1 worm cellular context compared by ENCODE assay signal in genomic region chrIV:7800338-7800737, ce11.
TF ChIP-seq lines count a peak whose summit lies in the region.

No protein-coding gene starts in this region.

TF ChIP-seq in whole organism, young adult, 124 proteins besides CTCF, POLR2A, EP300 and RAD21 (continued from another document):
- TF ChIP-seq hrde-1 (tag; optimal IDR thresholded peaks at IDR 0.05; lab: Kevin White, UChicago; ENCODE audit: borderline replicate concordance) (peak; percentile 94), aptf-2 (GFP tag; conservative IDR thresholded peaks at IDR 0.05; lab: Robert Waterston, UW) (no peak), Y56A3A.18 (GFP tag; IDR thresholded peaks at IDR 0.05; lab: Robert Waterston, UW) (0 out of 2 replicates have a peak, but pooled peaks have one; percentile 47), tbx-9 (tag; optimal IDR thresholded peaks at IDR 0.05; lab: Kevin White, UChicago; ENCODE audit: borderline replicate concordance) (no peak), egrh-3 (GFP tag; IDR thresholded peaks at IDR 0.05; lab: Robert Waterston, UW) (no peak), mcd-1 (GFP tag; IDR thresholded peaks at IDR 0.05; lab: Robert Waterston, UW) (no peak), somi-1 (GFP tag; optimal IDR thresholded peaks at IDR 0.05; lab: Kevin White, UChicago) (no peak), lir-1 (GFP tag; conservative IDR thresholded peaks at IDR 0.05; lab: Robert Waterston, UW) (no peak), Y53F4B.3 (GFP tag; IDR thresholded peaks at IDR 0.05; lab: Robert Waterston, UW) (no peak), madf-6 (GFP tag; IDR thresholded peaks at IDR 0.05; lab: Robert Waterston, UW) (peak; percentile 82), nhr-120 (GFP tag; IDR thresholded peaks at IDR 0.05; lab: Robert Waterston, UW) (no peak), let-526 (GFP tag; IDR thresholded peaks at IDR 0.05; lab: Robert Waterston, UW) (no peak), efl-1 (GFP tag; optimal IDR thresholded peaks at IDR 0.05; lab: Kevin White, UChicago) (peak; percentile 41), cebp-2 (GFP tag; IDR thresholded peaks at IDR 0.05; lab: Robert Waterston, UW) (no peak), snpc-1.1 (tag; optimal IDR thresholded peaks at IDR 0.05; lab: Kevin White, UChicago; ENCODE audit: insufficient read depth) (peak; percentile 52), lsl-1 (GFP tag; optimal IDR thresholded peaks at IDR 0.05; lab: Kevin White, UChicago) (peak; percentile 3)
